Fruit fly (Drosophila melanogaster): ENCODE measurements around the gene Fie.

Fie gene

DNA sequence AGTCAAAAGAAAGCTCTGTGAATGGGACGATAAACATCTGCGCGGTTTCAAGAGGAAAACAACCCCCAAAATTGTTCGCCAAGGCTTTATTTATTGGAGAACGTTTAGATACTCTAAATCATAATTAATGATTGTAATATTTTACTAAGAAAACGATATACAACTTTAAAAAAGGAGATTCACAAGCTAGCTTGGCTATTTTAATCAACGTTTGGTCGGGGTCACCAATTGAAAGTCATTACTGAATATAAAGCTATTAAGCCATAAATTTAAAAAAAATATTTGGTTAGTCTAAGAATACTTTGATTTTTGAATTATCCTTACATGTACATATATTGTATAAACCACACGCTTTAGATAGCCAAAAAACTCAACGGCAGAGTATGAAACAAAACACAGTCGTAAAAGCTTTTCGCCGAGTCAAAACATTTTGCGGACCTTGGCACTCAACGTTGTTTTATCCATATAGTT lies at the start of gene Fie:
Gene Fie, plus strand, starts transcription at position 421 of the 471 bp plus-strand sequence.
- TF ChIP-seq psq (optimal IDR thresholded peaks at IDR 0.05): no peak
- TF ChIP-seq Dll (optimal IDR thresholded peaks at IDR 0.05): no peak
- no peak for TF ChIP-seq EcR (GFP tag; optimal IDR thresholded peaks at IDR 0.05)
- no peak for TF ChIP-seq usp (GFP tag; optimal IDR thresholded peaks at IDR 0.05)
- TF ChIP-seq CG8478 (optimal IDR thresholded peaks at IDR 0.05): no peak
- no peak for TF ChIP-seq pan (optimal IDR thresholded peaks at IDR 0.05)

DNA sequence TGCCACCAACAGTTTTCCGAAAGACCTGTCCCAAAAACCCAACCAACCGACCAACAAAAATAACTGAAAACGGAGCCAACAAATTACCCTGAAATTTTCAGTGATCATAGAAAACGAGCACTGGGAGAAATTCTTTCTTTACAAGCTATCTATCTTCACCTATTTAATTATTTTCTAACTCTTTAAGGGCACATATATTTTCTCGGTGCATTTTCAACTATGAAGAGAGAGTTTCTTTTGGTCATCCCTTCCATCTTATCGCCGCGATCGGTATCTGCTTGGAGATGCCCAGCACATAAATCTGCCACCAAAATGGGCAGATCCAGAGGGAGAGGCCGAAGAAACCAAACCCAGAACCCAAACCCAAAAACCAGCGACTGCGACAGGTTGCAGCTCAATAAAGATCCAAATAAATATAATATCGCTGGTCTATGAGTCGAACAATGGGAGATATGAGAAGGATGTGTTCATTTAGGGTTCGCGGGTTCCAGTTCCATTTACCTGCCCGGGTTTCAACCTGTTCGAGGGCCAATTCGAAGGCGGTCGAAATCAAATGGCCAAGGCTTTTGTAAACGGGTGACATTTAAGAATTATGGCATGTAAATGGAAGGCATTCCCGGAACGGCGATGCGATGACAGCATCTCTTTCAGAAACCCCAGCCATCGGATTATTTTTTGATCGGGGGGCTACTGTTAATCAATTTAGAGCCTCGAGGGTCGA lies 49.2 kb upstream of the Fie start:
- TF ChIP-seq psq (optimal IDR thresholded peaks at IDR 0.05): no peak
- TF ChIP-seq CG8478 (optimal IDR thresholded peaks at IDR 0.05): no peak
- TF ChIP-seq Dll (optimal IDR thresholded peaks at IDR 0.05): no peak
- no peak for TF ChIP-seq pan (optimal IDR thresholded peaks at IDR 0.05)
- no peak for TF ChIP-seq EcR (GFP tag; optimal IDR thresholded peaks at IDR 0.05)
- TF ChIP-seq usp (GFP tag; optimal IDR thresholded peaks at IDR 0.05): no peak

DNA sequence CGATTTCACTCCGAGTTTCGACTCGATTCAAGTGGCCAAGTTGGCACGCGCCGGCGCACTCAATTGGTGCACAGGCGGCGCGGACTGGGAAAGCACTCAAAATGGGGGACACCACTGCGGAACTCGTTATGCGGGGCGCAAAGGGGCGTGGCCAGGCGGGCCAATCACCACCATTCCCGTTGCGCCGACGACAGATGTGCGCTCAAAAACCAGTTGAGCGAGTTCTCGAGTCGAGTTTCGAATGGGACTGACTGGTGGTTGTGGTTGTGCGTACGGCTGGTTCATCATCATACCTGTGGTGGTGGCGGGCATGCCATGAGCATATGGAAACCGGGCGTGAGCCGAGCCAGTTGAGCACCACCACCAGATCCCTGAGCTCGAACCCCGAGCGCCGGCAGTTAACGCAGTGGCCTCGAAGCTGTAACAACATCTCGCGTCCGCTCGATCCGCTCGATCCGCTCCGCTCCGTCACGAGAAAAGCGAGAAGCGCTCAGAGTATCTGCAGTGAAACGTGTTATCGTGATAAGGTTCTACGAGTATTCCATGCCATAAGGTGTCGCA lies 46.5 kb upstream of the Fie start, which contains the start of gene Awh:
Gene Awh, plus strand, starts transcription at position 392 of the 561 bp plus-strand sequence.
- TF ChIP-seq Dll (optimal IDR thresholded peaks at IDR 0.05) (peak; percentile 89), usp (GFP tag; optimal IDR thresholded peaks at IDR 0.05) (no peak)

DNA sequence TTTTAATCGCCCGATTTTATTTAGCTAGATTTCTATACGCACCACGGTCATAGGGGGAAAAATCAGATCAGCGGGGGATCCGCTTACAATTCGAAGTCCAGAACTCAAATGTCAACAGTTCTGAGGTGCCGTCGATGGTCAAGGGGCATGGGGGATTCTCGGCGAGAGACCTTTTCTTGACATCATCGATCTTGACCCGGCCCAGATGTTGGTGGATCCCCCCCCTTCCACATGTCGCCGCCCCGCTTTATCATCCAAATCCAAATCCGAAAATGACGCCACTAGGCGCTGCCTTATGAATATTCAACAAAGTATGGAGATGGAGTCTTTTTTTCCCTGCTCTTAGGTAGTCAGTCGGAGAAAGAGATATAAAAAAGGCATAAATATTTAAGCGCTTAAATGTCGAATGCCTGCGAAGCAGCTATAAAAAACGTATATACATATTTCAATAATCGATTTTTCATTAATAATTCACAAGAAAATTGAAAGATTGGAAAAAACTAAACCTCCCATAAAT lies 44.5 kb upstream of the Fie start:
- TF ChIP-seq EcR (GFP tag; optimal IDR thresholded peaks at IDR 0.05): no peak
- no peak for TF ChIP-seq usp (GFP tag; optimal IDR thresholded peaks at IDR 0.05)
- TF ChIP-seq psq (optimal IDR thresholded peaks at IDR 0.05): no peak
- no peak for TF ChIP-seq CG8478 (optimal IDR thresholded peaks at IDR 0.05)
- TF ChIP-seq pan (optimal IDR thresholded peaks at IDR 0.05): no peak
- TF ChIP-seq Dll (optimal IDR thresholded peaks at IDR 0.05): no peak

DNA sequence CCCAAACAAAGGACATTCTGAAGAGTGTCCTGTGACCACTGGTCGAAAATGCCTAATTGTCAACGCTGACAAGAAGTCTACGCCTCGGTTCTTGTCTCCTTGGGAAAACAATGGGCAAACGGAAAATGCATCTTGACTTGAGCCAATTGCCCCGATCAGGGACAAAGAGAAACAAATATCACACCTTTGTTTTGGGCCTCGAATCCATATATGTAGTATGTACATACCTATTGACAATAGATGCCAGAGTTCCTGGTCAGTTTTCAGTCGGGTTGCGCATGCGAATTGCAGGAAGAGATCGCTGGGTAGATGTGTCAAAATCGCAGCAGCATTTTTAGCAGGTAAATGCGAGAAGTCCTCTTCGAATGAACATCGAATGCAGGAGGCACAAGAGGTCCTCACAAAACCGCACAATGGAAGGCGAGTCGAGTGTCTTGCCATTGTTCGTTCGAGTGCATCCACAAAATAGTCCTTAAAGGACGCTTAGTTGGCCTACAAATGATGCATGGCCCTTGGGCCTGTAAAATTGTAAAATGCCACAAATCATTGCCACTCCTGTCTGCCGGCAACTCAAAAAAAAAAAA lies 43.6 kb upstream of the Fie start:
- TF ChIP-seq usp (GFP tag; optimal IDR thresholded peaks at IDR 0.05) (no peak), psq (optimal IDR thresholded peaks at IDR 0.05) (no peak), pan (optimal IDR thresholded peaks at IDR 0.05) (no peak), EcR (GFP tag; optimal IDR thresholded peaks at IDR 0.05) (no peak), CG8478 (optimal IDR thresholded peaks at IDR 0.05) (no peak), Dll (optimal IDR thresholded peaks at IDR 0.05) (no peak)

DNA sequence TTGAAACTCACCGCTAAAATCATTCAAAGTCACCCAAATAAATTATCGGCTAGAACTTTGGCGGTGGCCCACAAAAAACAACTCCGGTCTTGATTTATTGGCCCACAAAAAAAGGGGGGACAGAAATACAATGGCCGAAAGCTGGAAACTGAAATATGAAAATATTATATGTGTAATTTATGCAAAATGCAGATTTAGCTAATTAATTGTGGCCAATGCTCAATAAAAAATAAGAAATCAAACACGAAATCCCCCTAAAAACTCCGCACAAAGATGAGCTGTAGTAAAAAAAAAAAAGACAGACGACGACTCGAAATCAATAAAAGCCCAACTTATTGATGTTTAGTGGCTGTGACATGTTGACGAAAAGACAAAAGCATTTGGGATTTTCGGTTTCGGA lies 42.6 kb upstream of the Fie start:
- TF ChIP-seq EcR (GFP tag; optimal IDR thresholded peaks at IDR 0.05) (no peak), pan (optimal IDR thresholded peaks at IDR 0.05) (no peak), Dll (optimal IDR thresholded peaks at IDR 0.05) (no peak), psq (optimal IDR thresholded peaks at IDR 0.05) (no peak), usp (GFP tag; optimal IDR thresholded peaks at IDR 0.05) (no peak), CG8478 (optimal IDR thresholded peaks at IDR 0.05) (no peak)

DNA sequence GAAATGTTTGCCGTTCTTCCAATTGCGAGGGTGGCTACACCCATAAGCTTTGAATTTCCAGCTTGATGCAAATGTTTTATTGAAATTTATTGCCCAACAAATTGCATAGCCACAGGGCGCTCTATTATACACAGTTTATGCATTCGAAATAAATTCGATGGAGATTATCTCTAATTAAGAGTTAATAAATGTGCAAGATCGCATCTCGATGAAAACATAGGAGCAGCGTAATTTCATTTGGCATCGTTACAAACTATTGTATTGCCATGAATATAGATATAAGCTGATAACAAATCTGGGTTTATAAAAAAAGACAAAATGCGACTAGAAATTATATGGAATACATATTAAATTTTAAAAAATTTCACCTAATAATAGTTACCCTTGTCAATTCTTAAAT lies 41.9 kb upstream of the Fie start:
- TF ChIP-seq usp (GFP tag; optimal IDR thresholded peaks at IDR 0.05): no peak
- TF ChIP-seq CG8478 (optimal IDR thresholded peaks at IDR 0.05): no peak
- no peak for TF ChIP-seq pan (optimal IDR thresholded peaks at IDR 0.05)
- TF ChIP-seq psq (optimal IDR thresholded peaks at IDR 0.05): no peak
- no peak for TF ChIP-seq Dll (optimal IDR thresholded peaks at IDR 0.05)
- TF ChIP-seq EcR (GFP tag; optimal IDR thresholded peaks at IDR 0.05): no peak

DNA sequence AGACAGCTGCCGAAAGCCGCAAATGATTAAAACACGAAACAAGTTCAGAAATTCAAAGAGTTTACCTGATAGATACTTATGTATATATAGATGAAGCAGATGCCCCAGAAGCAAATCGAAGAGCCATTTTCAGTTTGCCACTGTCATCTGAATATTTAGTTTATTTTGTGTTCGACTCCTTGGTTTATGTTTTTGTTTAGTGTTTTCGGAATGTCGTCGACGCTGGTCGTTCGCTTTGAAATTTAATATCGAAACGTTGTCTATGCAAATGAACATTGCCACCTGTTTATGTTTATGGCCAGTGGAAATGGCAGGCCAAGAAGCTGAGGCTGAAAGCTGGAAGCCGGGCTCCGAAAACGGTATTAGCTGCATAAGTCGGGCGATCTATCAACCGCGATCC lies 41.3 kb upstream of the Fie start:
- TF ChIP-seq EcR (GFP tag; optimal IDR thresholded peaks at IDR 0.05): no peak
- no peak for TF ChIP-seq CG8478 (optimal IDR thresholded peaks at IDR 0.05)
- no peak for TF ChIP-seq Dll (optimal IDR thresholded peaks at IDR 0.05)
- TF ChIP-seq usp (GFP tag; optimal IDR thresholded peaks at IDR 0.05): no peak
- TF ChIP-seq pan (optimal IDR thresholded peaks at IDR 0.05): no peak

DNA sequence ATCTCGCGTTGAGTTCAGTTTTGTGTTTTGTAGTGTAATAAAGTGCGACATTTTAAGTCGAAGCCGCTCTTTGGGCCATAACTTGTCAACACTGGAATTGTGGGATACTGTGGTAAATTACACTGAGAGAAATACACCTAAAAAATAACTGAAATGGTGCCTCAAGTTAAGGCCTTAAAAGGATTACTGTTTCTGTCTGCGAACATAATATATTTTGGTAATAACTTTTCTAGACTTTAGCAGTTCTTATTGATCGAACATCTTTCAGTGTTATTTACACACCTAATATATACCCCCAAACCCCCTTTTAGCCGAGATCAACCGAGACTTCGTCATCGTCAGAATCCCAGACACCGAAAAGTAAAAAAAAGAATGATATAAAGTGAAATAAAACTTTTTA lies 40.5 kb upstream of the Fie start:
- TF ChIP-seq usp (GFP tag; optimal IDR thresholded peaks at IDR 0.05): no peak
- TF ChIP-seq CG8478 (optimal IDR thresholded peaks at IDR 0.05): no peak

DNA sequence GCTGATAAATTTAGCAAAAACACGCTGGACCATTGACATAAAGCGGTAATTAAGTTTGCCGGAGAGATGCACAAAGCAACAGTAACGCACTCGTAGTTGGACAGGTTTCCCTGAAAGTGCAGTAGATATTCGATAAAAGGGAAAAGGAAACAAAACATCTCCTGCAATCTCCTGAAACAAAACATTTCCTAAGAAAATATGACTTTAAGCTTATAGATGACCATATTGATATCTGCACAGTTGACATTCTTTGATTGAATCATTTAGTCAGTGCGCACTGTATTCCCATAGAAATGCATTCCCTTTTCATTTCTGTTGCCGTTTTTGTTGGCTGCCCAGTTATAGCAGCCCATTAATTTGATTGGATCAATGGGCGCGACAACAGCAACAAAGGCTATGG lies 39.5 kb upstream of the Fie start:
- no peak for TF ChIP-seq pan (optimal IDR thresholded peaks at IDR 0.05)
- TF ChIP-seq psq (optimal IDR thresholded peaks at IDR 0.05): no peak
- TF ChIP-seq Dll (optimal IDR thresholded peaks at IDR 0.05): no peak
- TF ChIP-seq usp (GFP tag; optimal IDR thresholded peaks at IDR 0.05): no peak
- no peak for TF ChIP-seq EcR (GFP tag; optimal IDR thresholded peaks at IDR 0.05)
- TF ChIP-seq CG8478 (optimal IDR thresholded peaks at IDR 0.05): no peak

DNA sequence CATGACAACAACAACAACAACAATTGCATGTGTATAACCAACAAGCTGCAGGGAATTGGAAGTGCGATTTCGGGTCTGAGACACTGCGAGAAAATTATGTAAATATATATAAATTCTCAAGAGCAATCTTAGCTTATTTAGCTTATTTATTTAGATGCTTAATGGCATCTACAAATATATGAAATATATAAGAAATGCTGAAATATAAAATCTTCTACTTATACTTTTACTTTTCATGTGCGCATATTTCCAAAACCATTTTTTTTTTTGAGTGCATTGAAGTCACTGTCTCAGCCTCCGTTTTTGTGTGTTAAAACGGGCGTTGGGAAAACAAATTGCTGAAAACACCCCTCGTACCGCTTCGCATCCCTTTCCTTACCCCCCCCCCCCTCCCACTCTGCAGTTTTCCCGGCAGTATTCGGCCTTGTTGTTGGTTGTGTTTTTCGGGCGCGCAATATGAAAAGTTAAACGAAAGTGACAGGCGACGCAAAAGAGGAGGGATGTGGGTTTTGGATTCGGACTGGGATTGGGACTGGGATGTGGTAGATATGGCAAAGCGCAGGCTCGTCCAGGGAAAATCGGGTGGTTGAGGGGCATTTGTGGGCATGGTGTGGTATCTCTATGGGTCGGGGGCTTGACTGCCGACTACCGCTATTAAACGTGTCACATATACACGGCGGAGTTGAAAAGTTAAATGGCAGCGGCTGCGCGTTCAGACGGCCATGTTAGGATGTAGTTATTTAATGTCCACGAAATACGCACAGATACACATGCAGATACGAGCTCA lies 37.0 kb upstream of the Fie start:
- no peak for TF ChIP-seq psq (optimal IDR thresholded peaks at IDR 0.05)
- no peak for TF ChIP-seq pan (optimal IDR thresholded peaks at IDR 0.05)
- no peak for TF ChIP-seq EcR (GFP tag; optimal IDR thresholded peaks at IDR 0.05)
- TF ChIP-seq CG8478 (optimal IDR thresholded peaks at IDR 0.05): no peak
- TF ChIP-seq usp (GFP tag; optimal IDR thresholded peaks at IDR 0.05): no peak
- no peak for TF ChIP-seq Dll (optimal IDR thresholded peaks at IDR 0.05)

DNA sequence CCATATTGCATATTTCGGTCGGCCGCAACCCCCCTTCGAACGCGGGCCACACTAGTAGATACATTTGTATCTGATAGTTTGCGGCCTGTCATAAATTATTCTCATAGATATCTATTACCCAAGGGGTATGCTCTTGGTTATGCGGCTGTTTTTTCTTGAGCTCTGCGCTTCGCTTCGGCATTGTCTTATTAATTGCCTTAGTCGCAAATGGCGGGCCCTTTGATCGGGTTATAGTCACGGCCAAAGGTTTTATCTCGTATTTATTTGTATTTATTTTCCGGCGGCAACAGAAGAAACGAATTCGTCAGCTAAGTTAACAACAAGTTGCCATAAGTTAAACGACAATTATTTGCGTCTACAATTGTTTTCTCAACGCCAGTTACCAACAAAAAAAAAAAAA lies 36.4 kb upstream of the Fie start:
- TF ChIP-seq CG8478 (optimal IDR thresholded peaks at IDR 0.05) (no peak), Dll (optimal IDR thresholded peaks at IDR 0.05) (no peak), pan (optimal IDR thresholded peaks at IDR 0.05) (no peak), EcR (GFP tag; optimal IDR thresholded peaks at IDR 0.05) (no peak), usp (GFP tag; optimal IDR thresholded peaks at IDR 0.05) (no peak)

Measured in whole organism.